Fruit fly (Drosophila melanogaster) Kc167 (cell line): ENCODE measurements around the gene PK2-R1.

Experiments used
- Myc ChIP-seq: fragments of >200 bp; optimal IDR thresholded peaks from 2 replicates; lab custom pipeline; 2017; ENCODE audit warnings: missing external identifiers
- insv ChIP-seq: fragments of >200 bp; optimal IDR thresholded peaks from 3 replicates; lab custom pipeline; 2018; ENCODE audit warnings: missing external identifiers
- ttk ChIP-seq: sonication (Bioruptor generic); optimal IDR thresholded peaks from 2 replicates; lab custom pipeline; 2017; ENCODE audit warnings: missing external identifiers

dm6 chr3R:13333031-13333430 is 5.1 kb upstream of the PK2-R1 start:
- TF ChIP-seq insv (lab: Kevin White, UChicago) (no peak), ttk (lab: Kevin White, UChicago) (no peak), Myc (lab: Kevin White, UChicago) (no peak)
